Fruit fly (Drosophila melanogaster) whole organism, embryonic: ENCODE data around the gene mld.

Source experiments
- Bgb ChIP-seq: fragments of 200-800 bp; sonication (Bioruptor generic); IDR thresholded peaks from 2 replicates; pipeline ENCODE4 v1.3.6; 2022; ENCODE audit warnings: missing biosample characterization, missing genetic modification characterization; ENCODE audit not compliant: partially characterized antibody
- CG10565 ChIP-seq: fragments of 200-800 bp; sonication (Bioruptor generic); optimal IDR thresholded peaks from 3 replicates; lab custom pipeline; 2016; ENCODE audit warnings: missing biosample characterization, mild to moderate bottlenecking, missing genetic modification characterization
- CG10979 ChIP-seq: fragments of 200-800 bp; sonication (Bioruptor generic); optimal IDR thresholded peaks from 2 replicates; lab custom pipeline; 2018; ENCODE audit warnings: missing biosample characterization, mild to moderate bottlenecking, missing genetic modification characterization, moderate library complexity
- CG1233 ChIP-seq: fragments of 200-800 bp; sonication (Bioruptor generic); optimal IDR thresholded peaks from 4 replicates; lab custom pipeline; 2018; ENCODE audit warnings: missing biosample characterization, mild to moderate bottlenecking, missing genetic modification characterization
- CG12659 ChIP-seq: fragments of 200-800 bp; sonication (Bioruptor generic); optimal IDR thresholded peaks from 3 replicates; lab custom pipeline; 2017; ENCODE audit warnings: mild to moderate bottlenecking, missing biosample characterization, missing genetic modification reagents, missing genetic modification characterization
- CG14860 ChIP-seq: fragments of 200-800 bp; sonication (Bioruptor generic); IDR thresholded peaks from 3 replicates; pipeline ENCODE4 v1.3.6; 2022; ENCODE audit warnings: missing biosample characterization, missing genetic modification characterization; ENCODE audit not compliant: partially characterized antibody
- CG15514 ChIP-seq: fragments of 200-800 bp; sonication (Bioruptor generic); optimal IDR thresholded peaks from 3 replicates; lab custom pipeline; 2017; ENCODE audit warnings: missing biosample characterization, missing genetic modification characterization, mild to moderate bottlenecking, moderate library complexity, missing genetic modification reagents
- CG1602 ChIP-seq: fragments of 200-800 bp; sonication (Bioruptor generic); optimal IDR thresholded peaks from 3 replicates; lab custom pipeline; 2016; ENCODE audit warnings: missing biosample characterization, missing genetic modification characterization
- CG17912 ChIP-seq: fragments of 200-800 bp; sonication (Bioruptor generic); optimal IDR thresholded peaks from 2 replicates; lab custom pipeline; 2018; ENCODE audit warnings: missing biosample characterization, mild to moderate bottlenecking, missing genetic modification characterization
- CG2120 ChIP-seq: fragments of 200-800 bp; sonication (Bioruptor generic); optimal IDR thresholded peaks from 3 replicates; lab custom pipeline; 2016; ENCODE audit warnings: missing biosample characterization, missing genetic modification characterization
- CG30431 ChIP-seq: fragments of 200-800 bp; sonication (Bioruptor generic); optimal IDR thresholded peaks from 2 replicates; lab custom pipeline; 2017; ENCODE audit warnings: missing biosample characterization, missing genetic modification characterization
- CG4328 ChIP-seq: fragments of 200-800 bp; sonication (Bioruptor generic); optimal IDR thresholded peaks from 3 replicates; lab custom pipeline; 2017; ENCODE audit warnings: missing biosample characterization, missing genetic modification reagents, missing genetic modification characterization
- CG4360 ChIP-seq: fragments of 200-800 bp; sonication (Bioruptor generic); IDR thresholded peaks from 2 replicates; pipeline ENCODE4 v1.3.6; 2022; ENCODE audit warnings: missing biosample characterization, missing genetic modification characterization
- CG6791 ChIP-seq: fragments of 200-800 bp; sonication (Bioruptor generic); IDR thresholded peaks from 3 replicates; pipeline ENCODE4 v1.3.6; 2022; ENCODE audit warnings: missing biosample characterization, missing genetic modification characterization; ENCODE audit not compliant: partially characterized antibody
- CG7786 ChIP-seq: fragments of 200-800 bp; sonication (Bioruptor generic); optimal IDR thresholded peaks from 2 replicates; lab custom pipeline; 2016; ENCODE audit warnings: missing biosample characterization, missing genetic modification characterization
- CoRest ChIP-seq: fragments of 200-800 bp; sonication (Bioruptor generic); optimal IDR thresholded peaks from 3 replicates; lab custom pipeline; 2018; ENCODE audit warnings: missing biosample characterization, mild to moderate bottlenecking, missing genetic modification characterization, moderate library complexity
- D ChIP-seq, 2 experiments: fragments of 200-800 bp in 1 of 2; fragments of >200 bp in 1 of 2; sonication (Bioruptor generic) in 1 of 2; optimal IDR thresholded peaks; 2 replicates in 1 of 2; 3 replicates in 1 of 2; lab custom pipeline; 2017; ENCODE audit warnings: mild to moderate bottlenecking in 1 of 2, missing biosample characterization in 1 of 2, missing genetic modification characterization in 1 of 2, missing genetic modification reagents in 1 of 2
- Dll ChIP-seq: fragments of 200-800 bp; sonication (Bioruptor generic); IDR thresholded peaks from 4 replicates; pipeline ENCODE4 v1.3.6; 2022; ENCODE audit warnings: missing biosample characterization, missing genetic modification characterization; ENCODE audit not compliant: partially characterized antibody
- Dp ChIP-seq: fragments of 200-800 bp; sonication (Bioruptor generic); optimal IDR thresholded peaks from 2 replicates; lab custom pipeline; 2018; ENCODE audit warnings: missing biosample characterization, mild to moderate bottlenecking, missing genetic modification characterization, moderate library complexity
- Dref ChIP-seq: fragments of 200-800 bp; sonication (Bioruptor generic); IDR thresholded peaks from 2 replicates; pipeline ENCODE4 v1.3.6; 2022; ENCODE audit warnings: missing biosample characterization, missing genetic modification characterization
- E2f1 ChIP-seq: fragments of 200-800 bp; sonication (Bioruptor generic); IDR thresholded peaks from 2 replicates; pipeline ENCODE4 v1.3.6; 2022; ENCODE audit warnings: missing biosample characterization, missing genetic modification characterization
- Fer2 ChIP-seq: fragments of 200-800 bp; sonication (Bioruptor generic); optimal IDR thresholded peaks from 2 replicates; lab custom pipeline; 2018; ENCODE audit warnings: missing biosample characterization, mild to moderate bottlenecking, missing genetic modification characterization, moderate library complexity
- Gug ChIP-seq: fragments of 200-800 bp; sonication (Bioruptor generic); IDR thresholded peaks from 4 replicates; pipeline ENCODE4 v1.3.6; 2022; ENCODE audit warnings: missing biosample characterization, missing genetic modification characterization
- Myb ChIP-seq: fragments of 200-800 bp; sonication (Bioruptor generic); optimal IDR thresholded peaks from 2 replicates; lab custom pipeline; 2016; ENCODE audit warnings: missing biosample characterization, missing genetic modification characterization
- NC2α ChIP-seq: fragments of 200-800 bp; sonication (Bioruptor generic); optimal IDR thresholded peaks from 2 replicates; lab custom pipeline; 2016; ENCODE audit warnings: missing biosample characterization, missing genetic modification characterization
- NfI ChIP-seq: fragments of 200-800 bp; sonication (Bioruptor generic); optimal IDR thresholded peaks from 3 replicates; lab custom pipeline; 2018; ENCODE audit warnings: missing biosample characterization, mild to moderate bottlenecking, missing genetic modification characterization, moderate library complexity
- Oli ChIP-seq: fragments of 200-800 bp; sonication (Bioruptor generic); optimal IDR thresholded peaks from 2 replicates; lab custom pipeline; 2018; ENCODE audit warnings: missing biosample characterization, mild to moderate bottlenecking, missing genetic modification characterization, moderate library complexity
- Opbp ChIP-seq: fragments of 200-800 bp; sonication (Bioruptor generic); IDR thresholded peaks from 3 replicates; pipeline ENCODE4 v1.3.6; 2022; ENCODE audit warnings: missing biosample characterization, missing genetic modification characterization; ENCODE audit not compliant: partially characterized antibody
- Pdp1 ChIP-seq, 2 experiments: fragments of 200-800 bp; sonication (Bioruptor generic); optimal IDR thresholded peaks; 3 replicates each; lab custom pipeline; 2016; ENCODE audit warnings: missing biosample characterization in 2 of 2, missing genetic modification characterization in 2 of 2, mild to moderate bottlenecking in 1 of 2, moderate library complexity in 1 of 2
- Stat92E ChIP-seq, 3 experiments: fragments of >200 bp in 2 of 3; fragments of 200-800 bp in 1 of 3; sonication (Bioruptor generic) in 1 of 3; optimal IDR thresholded peaks; 2 replicates each; lab custom pipeline; 2017 to 2019; ENCODE audit warnings: missing biosample characterization in 3 of 3, missing genetic modification characterization in 3 of 3, mild to moderate bottlenecking in 1 of 3, moderate library complexity in 1 of 3
- Xbp1 ChIP-seq: fragments of 200-800 bp; sonication (Bioruptor generic); optimal IDR thresholded peaks from 3 replicates; lab custom pipeline; 2016; ENCODE audit warnings: missing biosample characterization, mild to moderate bottlenecking, missing genetic modification characterization
- YL-1 ChIP-seq: fragments of 200-800 bp; sonication (Bioruptor generic); optimal IDR thresholded peaks from 3 replicates; lab custom pipeline; 2017; ENCODE audit warnings: missing biosample characterization, mild to moderate bottlenecking, missing genetic modification characterization
- chinmo ChIP-seq: fragments of 200-800 bp; sonication (Bioruptor generic); IDR thresholded peaks from 4 replicates; pipeline ENCODE4 v1.3.6; 2022; ENCODE audit warnings: missing biosample characterization, missing genetic modification characterization; ENCODE audit not compliant: partially characterized antibody
- corto ChIP-seq: fragments of 200-800 bp; sonication (Bioruptor generic); optimal IDR thresholded peaks from 2 replicates; lab custom pipeline; 2016; ENCODE audit warnings: missing biosample characterization, mild to moderate bottlenecking, missing genetic modification characterization, moderate library complexity
- hth ChIP-seq: fragments of >200 bp; optimal IDR thresholded peaks from 2 replicates; lab custom pipeline; 2017; ENCODE audit warnings: inconsistent platforms
- knrl ChIP-seq: fragments of 200-800 bp; sonication (Bioruptor generic); IDR thresholded peaks from 3 replicates; pipeline ENCODE4 v1.3.6; 2022; ENCODE audit warnings: missing biosample characterization, missing genetic modification characterization; ENCODE audit not compliant: partially characterized antibody
- otp ChIP-seq: fragments of 200-800 bp; sonication (Bioruptor generic); IDR thresholded peaks from 3 replicates; pipeline ENCODE4, ENCODE4 v1.3.6; 2022; ENCODE audit warnings: missing biosample characterization, missing genetic modification characterization
- prd ChIP-seq, 3 experiments: fragments of >200 bp in 2 of 3; fragments of 200-800 bp in 1 of 3; sonication (Bioruptor generic) in 1 of 3; optimal IDR thresholded peaks in 2 of 3; IDR thresholded peaks in 1 of 3; 2 replicates in 2 of 3; 3 replicates in 1 of 3; pipeline versions ENCODE4 v1.3.6 to Lab custom; 2017 to 2022; ENCODE audit warnings: missing biosample characterization in 1 of 3, missing genetic modification characterization in 1 of 3
- schlank ChIP-seq: fragments of 200-800 bp; sonication (Bioruptor generic); optimal IDR thresholded peaks from 2 replicates; lab custom pipeline; 2018; ENCODE audit warnings: missing biosample characterization, mild to moderate bottlenecking, missing genetic modification characterization
- sna ChIP-seq: fragments of 200-800 bp; sonication (Bioruptor generic); IDR thresholded peaks from 2 replicates; pipeline ENCODE4 v1.3.6; 2022; ENCODE audit warnings: missing biosample characterization, missing genetic modification characterization; ENCODE audit not compliant: partially characterized antibody
- ssp ChIP-seq: fragments of 200-800 bp; sonication (Bioruptor generic); IDR thresholded peaks from 2 replicates; pipeline ENCODE4 v1.3.6; 2022; ENCODE audit warnings: missing biosample characterization, missing genetic modification characterization
- tin ChIP-seq: fragments of 200-800 bp; sonication (Bioruptor generic); optimal IDR thresholded peaks from 3 replicates; lab custom pipeline; 2016; ENCODE audit warnings: missing biosample characterization, missing genetic modification characterization
- toy ChIP-seq: fragments of 200-800 bp; sonication (Bioruptor generic); IDR thresholded peaks from 2 replicates; pipeline ENCODE4 v1.3.6; 2022; ENCODE audit warnings: missing biosample characterization, missing genetic modification characterization
- usp ChIP-seq: fragments of >200 bp; optimal IDR thresholded peaks from 2 replicates; lab custom pipeline; 2017; ENCODE audit warnings: missing biosample characterization, missing genetic modification characterization
- vnd ChIP-seq: fragments of 200-800 bp; sonication (Bioruptor generic); IDR thresholded peaks from 3 replicates; pipeline ENCODE4 v1.3.6; 2022; ENCODE audit warnings: missing biosample characterization, missing genetic modification characterization; ENCODE audit not compliant: partially characterized antibody
- yki ChIP-seq: fragments of >200 bp; optimal IDR thresholded peaks from 3 replicates; lab custom pipeline; 2018
- z ChIP-seq: fragments of 200-800 bp; sonication (Bioruptor generic); IDR thresholded peaks from 3 replicates; pipeline ENCODE4 v1.3.6; 2022; ENCODE audit warnings: missing biosample characterization, missing genetic modification characterization
- zfh1 ChIP-seq: fragments of 200-800 bp; sonication (Bioruptor generic); IDR thresholded peaks from 3 replicates; pipeline ENCODE4 v1.3.6; 2022; ENCODE audit warnings: missing biosample characterization, missing genetic modification characterization

mld gene

dm6 chr3R:24661679-24662411 is 76.4 kb downstream of the mld start, which contains the start of gene Ppox (continued):
- TF ChIP-seq Gug (GFP tag; lab: Robert Waterston, UW): no peak
- TF ChIP-seq Fer2: no peak
- TF ChIP-seq Dll (GFP tag; lab: Robert Waterston, UW): peak; percentile 96
- no peak for TF ChIP-seq CG10565 (GFP tag; lab: Kevin White, UChicago)
- TF ChIP-seq CG12659: peak; percentile 15
- no peak for TF ChIP-seq CG4360 (GFP tag; lab: Robert Waterston, UW)
- peak; percentile 89 for TF ChIP-seq Opbp (GFP tag; lab: Robert Waterston, UW)
- no peak for TF ChIP-seq CG30431
- TF ChIP-seq knrl (GFP tag; lab: Robert Waterston, UW): peak; percentile 92
- TF ChIP-seq Xbp1 (GFP tag; lab: Kevin White, UChicago): peak; percentile 0
- TF ChIP-seq hth (lab: Kevin White, UChicago): no peak
- no peak for TF ChIP-seq tin (GFP tag; lab: Kevin White, UChicago)
- TF ChIP-seq CG1602 (GFP tag; lab: Kevin White, UChicago): no peak
- TF ChIP-seq toy (GFP tag; lab: Robert Waterston, UW): no peak
- no peak for TF ChIP-seq E2f1
- TF ChIP-seq CG4328 (GFP tag; lab: Kevin White, UChicago): no peak
- peak; percentile 96 for TF ChIP-seq Bgb (GFP tag; lab: Robert Waterston, UW)
- TF ChIP-seq zfh1 (GFP tag; lab: Robert Waterston, UW): no peak
- peak; percentile 88; the same call in 3 of the 4 replicates for TF ChIP-seq chinmo
- no peak for TF ChIP-seq NC2α (GFP tag; lab: Kevin White, UChicago)
- peak; percentile 97 for TF ChIP-seq sna (GFP tag; lab: Robert Waterston, UW)
- TF ChIP-seq CoRest (tag; lab: Kevin White, UChicago): peak; percentile 5
- TF ChIP-seq Oli (tag; lab: Kevin White, UChicago): no peak
- TF ChIP-seq Stat92E (GFP tag; optimal IDR thresholded peaks at IDR 0.05; lab: Kevin White, UChicago): no peak
- no peak for TF ChIP-seq Myb (GFP tag; lab: Kevin White, UChicago)
- no peak for TF ChIP-seq CG10979 (tag; lab: Kevin White, UChicago)
- TF ChIP-seq CG7786: no peak
- no peak for TF ChIP-seq D (optimal IDR thresholded peaks at IDR 0.05; lab: Kevin White, UChicago)
- no peak for TF ChIP-seq D (GFP tag; optimal IDR thresholded peaks at IDR 0.05; lab: Kevin White, UChicago)
- peak in 1 of 2 experiments; percentile 87 for TF ChIP-seq Pdp1 (GFP tag; optimal IDR thresholded peaks at IDR 0.05; lab: Kevin White, UChicago)
- TF ChIP-seq ssp (GFP tag; lab: Robert Waterston, UW): no peak
- peak; percentile 81 for TF ChIP-seq CG6791 (GFP tag; lab: Robert Waterston, UW)
- no peak for TF ChIP-seq schlank (tag; lab: Kevin White, UChicago)
- no peak for TF ChIP-seq YL-1 (GFP tag; lab: Kevin White, UChicago)
- no peak for TF ChIP-seq prd (optimal IDR thresholded peaks at IDR 0.05; lab: Kevin White, UChicago)
- no peak for TF ChIP-seq prd (GFP tag; IDR thresholded peaks at IDR 0.05; lab: Robert Waterston, UW)
- TF ChIP-seq CG2120: no peak
- TF ChIP-seq CG15514 (GFP tag; lab: Kevin White, UChicago): peak; percentile 21
- no peak for TF ChIP-seq yki (lab: Kevin White, UChicago)
- no peak for TF ChIP-seq NfI (GFP tag; lab: Kevin White, UChicago)
- TF ChIP-seq Dref (GFP tag; lab: Robert Waterston, UW): peak; percentile 90
- peak; percentile 83 for TF ChIP-seq CG14860 (GFP tag; lab: Robert Waterston, UW)
- no peak for TF ChIP-seq usp (GFP tag; lab: Kevin White, UChicago)
- no peak for TF ChIP-seq corto (GFP tag; lab: Kevin White, UChicago)
- TF ChIP-seq Dp: peak; percentile 59
- peak; percentile 91 for TF ChIP-seq vnd (GFP tag; lab: Robert Waterston, UW)
- no peak for TF ChIP-seq z (GFP tag; lab: Robert Waterston, UW)
- no peak for TF ChIP-seq otp (GFP tag; lab: Robert Waterston, UW)
- TF ChIP-seq CG1233: no peak
- TF ChIP-seq CG17912 (GFP tag; lab: Kevin White, UChicago): no peak
